Fruit fly (Drosophila melanogaster) whole organism, embryonic: ENCODE data around the gene CG10486.
A peak's percentile ranks its signal among the peaks of the same experiment; 100 is the strongest.

Experiments used
- Ada2b ChIP-seq: fragments of 200-800 bp; sonication (Bioruptor generic); IDR thresholded peaks from 2 replicates; pipeline ENCODE4 v1.3.6; 2022; ENCODE audit warnings: missing biosample characterization, missing genetic modification characterization
- CG10431 ChIP-seq: fragments of 200-800 bp; sonication (Bioruptor generic); optimal IDR thresholded peaks from 3 replicates; lab custom pipeline; 2018; ENCODE audit warnings: missing biosample characterization, mild to moderate bottlenecking, missing genetic modification characterization
- CG11504 ChIP-seq: fragments of 200-800 bp; sonication (Bioruptor generic); optimal IDR thresholded peaks from 3 replicates; lab custom pipeline; 2019; ENCODE audit warnings: missing biosample characterization, mild to moderate bottlenecking, missing genetic modification characterization, moderate library complexity
- CG11560 ChIP-seq: fragments of 200-800 bp; sonication (Bioruptor generic); IDR thresholded peaks from 3 replicates; pipeline ENCODE4 v1.3.6; 2022; ENCODE audit warnings: missing biosample characterization, missing genetic modification characterization
- CG12071 ChIP-seq: fragments of 200-800 bp; sonication (Bioruptor generic); optimal IDR thresholded peaks from 3 replicates; lab custom pipeline; 2018; ENCODE audit warnings: missing biosample characterization, mild to moderate bottlenecking, missing genetic modification characterization
- CG12659 ChIP-seq: fragments of 200-800 bp; sonication (Bioruptor generic); optimal IDR thresholded peaks from 3 replicates; lab custom pipeline; 2017; ENCODE audit warnings: mild to moderate bottlenecking, missing biosample characterization, missing genetic modification reagents, missing genetic modification characterization
- CG14860 ChIP-seq: fragments of 200-800 bp; sonication (Bioruptor generic); IDR thresholded peaks from 3 replicates; pipeline ENCODE4 v1.3.6; 2022; ENCODE audit warnings: missing biosample characterization, missing genetic modification characterization; ENCODE audit not compliant: partially characterized antibody
- CG17829 ChIP-seq: fragments of 200-800 bp; optimal IDR thresholded peaks from 2 replicates; lab custom pipeline; 2019; ENCODE audit warnings: missing biosample characterization, mild to moderate bottlenecking, missing genetic modification characterization, moderate library complexity
- CG17912 ChIP-seq: fragments of 200-800 bp; sonication (Bioruptor generic); optimal IDR thresholded peaks from 2 replicates; lab custom pipeline; 2018; ENCODE audit warnings: missing biosample characterization, mild to moderate bottlenecking, missing genetic modification characterization
- CG18262 ChIP-seq: fragments of 200-800 bp; optimal IDR thresholded peaks from 3 replicates; lab custom pipeline; 2019; ENCODE audit warnings: missing biosample characterization, mild to moderate bottlenecking, missing genetic modification characterization, moderate library complexity
- CG2678 ChIP-seq: fragments of 200-800 bp; sonication (Bioruptor generic); optimal IDR thresholded peaks from 3 replicates; lab custom pipeline; 2019; ENCODE audit warnings: missing biosample characterization, mild to moderate bottlenecking, missing genetic modification characterization, moderate library complexity
- CG31365 ChIP-seq: fragments of 200-800 bp; sonication (Bioruptor generic); optimal IDR thresholded peaks from 2 replicates; lab custom pipeline; 2018; ENCODE audit warnings: missing biosample characterization, mild to moderate bottlenecking, missing genetic modification characterization
- CG3407 ChIP-seq: fragments of 200-800 bp; sonication (Bioruptor generic); optimal IDR thresholded peaks from 2 replicates; lab custom pipeline; 2018; ENCODE audit warnings: missing biosample characterization, mild to moderate bottlenecking, missing genetic modification characterization
- CG34376 ChIP-seq: fragments of 200-800 bp; sonication (Bioruptor generic); optimal IDR thresholded peaks from 2 replicates; lab custom pipeline; 2018; ENCODE audit warnings: missing biosample characterization, mild to moderate bottlenecking, missing genetic modification characterization
- CG4424 ChIP-seq: fragments of 200-800 bp; sonication (Bioruptor generic); optimal IDR thresholded peaks from 3 replicates; lab custom pipeline; 2016; ENCODE audit warnings: missing biosample characterization, missing genetic modification characterization
- CG4854 ChIP-seq: fragments of 200-800 bp; sonication (Bioruptor generic); optimal IDR thresholded peaks from 2 replicates; lab custom pipeline; 2016; ENCODE audit warnings: missing biosample characterization, missing genetic modification characterization, inconsistent platforms
- CG5180 ChIP-seq: fragments of 200-800 bp; sonication (Bioruptor generic); optimal IDR thresholded peaks from 3 replicates; lab custom pipeline; 2017; ENCODE audit warnings: missing biosample characterization, missing genetic modification characterization, mild to moderate bottlenecking, moderate library complexity, missing genetic modification reagents
- CG6272 ChIP-seq: fragments of 200-800 bp; sonication (Bioruptor generic); IDR thresholded peaks from 2 replicates; pipeline ENCODE4 v1.3.6; 2022; ENCODE audit warnings: missing biosample characterization, missing genetic modification characterization
- CG6791 ChIP-seq: fragments of 200-800 bp; sonication (Bioruptor generic); IDR thresholded peaks from 3 replicates; pipeline ENCODE4 v1.3.6; 2022; ENCODE audit warnings: missing biosample characterization, missing genetic modification characterization; ENCODE audit not compliant: partially characterized antibody
- CG7271 ChIP-seq: fragments of 200-800 bp; sonication (Bioruptor generic); optimal IDR thresholded peaks from 2 replicates; lab custom pipeline; 2018; ENCODE audit warnings: missing biosample characterization, mild to moderate bottlenecking, missing genetic modification characterization, moderate library complexity
- CG8944 ChIP-seq: fragments of 200-800 bp; sonication (Bioruptor generic); optimal IDR thresholded peaks from 3 replicates; lab custom pipeline; 2016; ENCODE audit warnings: missing biosample characterization, missing genetic modification characterization
- Camta ChIP-seq: fragments of 200-800 bp; sonication (Bioruptor generic); optimal IDR thresholded peaks from 2 replicates; lab custom pipeline; 2016; ENCODE audit warnings: missing biosample characterization, missing genetic modification characterization
- CrebB ChIP-seq: fragments of 200-800 bp; sonication (Bioruptor generic); optimal IDR thresholded peaks from 3 replicates; lab custom pipeline; 2018; ENCODE audit warnings: missing biosample characterization, mild to moderate bottlenecking, missing genetic modification characterization
- Dbx ChIP-seq: fragments of 200-800 bp; sonication (Bioruptor generic); IDR thresholded peaks from 3 replicates; pipeline ENCODE4 v1.3.6; 2022; ENCODE audit warnings: missing biosample characterization, missing genetic modification characterization
- Dip2 ChIP-seq: fragments of 200-800 bp; sonication (Bioruptor generic); IDR thresholded peaks from 2 replicates; pipeline ENCODE4 v1.3.6; 2022; ENCODE audit warnings: missing biosample characterization, missing genetic modification characterization
- Dip3 ChIP-seq: fragments of 200-800 bp; sonication (Bioruptor generic); optimal IDR thresholded peaks from 3 replicates; lab custom pipeline; 2016; ENCODE audit warnings: missing biosample characterization, missing genetic modification characterization
- Ets97D ChIP-seq: fragments of 200-800 bp; sonication (Bioruptor generic); optimal IDR thresholded peaks from 3 replicates; lab custom pipeline; 2016; ENCODE audit warnings: missing biosample characterization, missing genetic modification characterization
- HHEX ChIP-seq: fragments of 200-800 bp; sonication (Bioruptor generic); optimal IDR thresholded peaks from 3 replicates; lab custom pipeline; 2017; ENCODE audit warnings: missing biosample characterization, mild to moderate bottlenecking, missing genetic modification characterization, missing genetic modification reagents
- MBD-R2 ChIP-seq: fragments of 200-800 bp; sonication (Bioruptor generic); IDR thresholded peaks from 2 replicates; pipeline ENCODE4 v1.3.6; 2022; ENCODE audit warnings: missing biosample characterization, missing genetic modification characterization
- NC2β ChIP-seq: fragments of 200-800 bp; sonication (Bioruptor generic); optimal IDR thresholded peaks from 2 replicates; lab custom pipeline; 2016; ENCODE audit warnings: missing biosample characterization, missing genetic modification characterization
- Pdp1 ChIP-seq, 2 experiments: fragments of 200-800 bp; sonication (Bioruptor generic); optimal IDR thresholded peaks; 3 replicates each; lab custom pipeline; 2016; ENCODE audit warnings: missing biosample characterization in 2 of 2, missing genetic modification characterization in 2 of 2, mild to moderate bottlenecking in 1 of 2, moderate library complexity in 1 of 2
- caup ChIP-seq: fragments of 200-800 bp; sonication (Bioruptor generic); optimal IDR thresholded peaks from 3 replicates; lab custom pipeline; 2017; ENCODE audit warnings: missing biosample characterization, mild to moderate bottlenecking, missing genetic modification characterization, moderate library complexity; ENCODE audit not compliant: severe bottlenecking
- dm ChIP-seq: fragments of 200-800 bp; sonication (Bioruptor generic); optimal IDR thresholded peaks from 3 replicates; lab custom pipeline; 2016; ENCODE audit warnings: missing biosample characterization, missing genetic modification characterization
- gcm ChIP-seq: fragments of 200-800 bp; sonication (Bioruptor generic); optimal IDR thresholded peaks from 2 replicates; lab custom pipeline; 2019; ENCODE audit warnings: missing biosample characterization, mild to moderate bottlenecking, missing genetic modification characterization, moderate library complexity
- klu ChIP-seq: fragments of 200-800 bp; sonication (Bioruptor generic); IDR thresholded peaks from 2 replicates; pipeline ENCODE4 v1.3.6; 2022; ENCODE audit warnings: missing biosample characterization, missing genetic modification characterization
- lab ChIP-seq: fragments of 200-800 bp; sonication (Bioruptor generic); optimal IDR thresholded peaks from 3 replicates; lab custom pipeline; 2017; ENCODE audit warnings: missing biosample characterization, missing genetic modification characterization, mild to moderate bottlenecking, moderate library complexity, missing genetic modification reagents
- lov ChIP-seq, 2 experiments: fragments of 200-800 bp in 1 of 2; fragments of >200 bp in 1 of 2; sonication (Bioruptor generic) in 1 of 2; IDR thresholded peaks in 1 of 2; optimal IDR thresholded peaks in 1 of 2; 2 replicates in 1 of 2; 3 replicates in 1 of 2; pipeline versions ENCODE4 v1.3.6 to Lab custom; 2017 to 2022; ENCODE audit warnings: missing biosample characterization in 1 of 2, missing genetic modification characterization in 1 of 2
- nerfin-1 ChIP-seq: fragments of 200-800 bp; sonication (Bioruptor generic); optimal IDR thresholded peaks from 3 replicates; lab custom pipeline; 2019; ENCODE audit warnings: missing biosample characterization, mild to moderate bottlenecking, missing genetic modification characterization, moderate library complexity
- pan ChIP-seq, 4 experiments: fragments of >200 bp in 3 of 4; fragments of 200-800 bp in 1 of 4; sonication (Bioruptor generic) in 1 of 4; optimal IDR thresholded peaks in 3 of 4; IDR thresholded peaks in 1 of 4; 2 replicates each; pipeline versions ENCODE4 v1.3.6 to Lab custom; 2017 to 2022; ENCODE audit warnings: missing biosample characterization in 2 of 4, missing genetic modification characterization in 2 of 4, mixed read lengths in 1 of 4
- pfk ChIP-seq: fragments of 200-800 bp; sonication (Bioruptor generic); optimal IDR thresholded peaks from 2 replicates; lab custom pipeline; 2018; ENCODE audit warnings: missing biosample characterization, mild to moderate bottlenecking, missing genetic modification characterization, moderate library complexity
- pita ChIP-seq: fragments of 200-800 bp; sonication (Bioruptor generic); optimal IDR thresholded peaks from 2 replicates; lab custom pipeline; 2017; ENCODE audit warnings: missing biosample characterization, mild to moderate bottlenecking, missing genetic modification characterization
- sens-2 ChIP-seq: fragments of 200-800 bp; sonication (Bioruptor generic); IDR thresholded peaks from 2 replicates; pipeline ENCODE4 v1.3.6; 2022; ENCODE audit warnings: missing biosample characterization, missing genetic modification characterization
- sima ChIP-seq: fragments of 200-800 bp; sonication (Bioruptor generic); optimal IDR thresholded peaks from 2 replicates; lab custom pipeline; 2016; ENCODE audit warnings: missing biosample characterization, missing genetic modification characterization
- tgo ChIP-seq: fragments of 200-800 bp; sonication (Bioruptor generic); IDR thresholded peaks from 3 replicates; pipeline ENCODE4 v1.3.6; 2022; ENCODE audit warnings: missing biosample characterization, missing genetic modification characterization
- unpg ChIP-seq: fragments of 200-800 bp; sonication (Bioruptor generic); optimal IDR thresholded peaks from 3 replicates; lab custom pipeline; 2018; ENCODE audit warnings: missing biosample characterization, mild to moderate bottlenecking, missing genetic modification characterization, moderate library complexity
- vnd ChIP-seq: fragments of 200-800 bp; sonication (Bioruptor generic); IDR thresholded peaks from 3 replicates; pipeline ENCODE4 v1.3.6; 2022; ENCODE audit warnings: missing biosample characterization, missing genetic modification characterization; ENCODE audit not compliant: partially characterized antibody
- zfh2 ChIP-seq: fragments of 200-800 bp; sonication (Bioruptor generic); optimal IDR thresholded peaks from 2 replicates; lab custom pipeline; 2016; ENCODE audit warnings: missing biosample characterization, missing genetic modification characterization

Gene CG10486

DNA sequence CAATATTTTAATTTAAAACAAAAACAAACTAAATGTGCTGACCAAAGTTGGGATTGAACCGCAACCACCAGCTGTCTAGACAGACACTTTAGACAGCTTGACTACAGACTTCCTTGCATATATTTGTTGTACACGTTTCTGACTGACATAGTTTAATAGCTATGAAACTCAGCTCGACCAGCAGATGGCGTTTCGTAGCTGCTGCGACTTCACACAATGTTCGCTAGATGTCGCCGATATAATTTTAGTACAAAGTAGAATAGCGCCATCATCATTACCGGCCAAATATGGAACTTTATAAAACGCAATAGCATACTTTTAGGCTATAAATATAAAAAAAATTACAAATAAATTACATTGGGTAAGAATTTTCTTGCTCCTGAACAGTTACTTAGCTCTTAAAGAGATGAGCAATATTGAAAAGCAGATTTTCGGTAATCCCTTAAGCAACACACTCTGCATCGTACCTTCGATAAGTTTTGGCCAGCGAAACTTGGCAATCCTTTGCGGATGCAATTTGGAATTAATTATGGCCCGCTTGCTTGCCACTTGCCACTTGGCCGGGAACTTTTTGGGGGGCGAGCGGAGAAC is 36.8 kb downstream of the CG10486 start (continued):
- TF ChIP-seq CG6272 (GFP tag; lab: Robert Waterston, UW) (peak; percentile 56), CG4424 (GFP tag; lab: Kevin White, UChicago) (peak; percentile 74), CG14860 (GFP tag; lab: Robert Waterston, UW) (no peak), Dip3 (GFP tag; lab: Kevin White, UChicago) (peak; percentile 50), sens-2 (0 out of 2 replicates have a peak, but pooled peaks have one; percentile 8), pfk (GFP tag; lab: Kevin White, UChicago) (peak; percentile 23), pita (peak; percentile 59), CG31365 (peak; percentile 87), Pdp1 (GFP tag; optimal IDR thresholded peaks at IDR 0.05; lab: Kevin White, UChicago) (peak in 1 of 2 experiments; percentile 28), CG34376 (GFP tag; lab: Kevin White, UChicago) (peak; percentile 2), pan (optimal IDR thresholded peaks at IDR 0.05; lab: Kevin White, UChicago) (no peak), pan (GFP tag; optimal IDR thresholded peaks at IDR 0.05 in 1 of 2, IDR thresholded peaks at IDR 0.05 in 1 of 2) (peak in 1 of 2 experiments; percentile 75), klu (GFP tag; lab: Robert Waterston, UW) (peak; percentile 31; the same call in 1 of the 2 replicates), sima (GFP tag; lab: Kevin White, UChicago) (peak; percentile 28), CG6791 (GFP tag; lab: Robert Waterston, UW) (peak; percentile 87), dm (no peak), Dbx (GFP tag; lab: Robert Waterston, UW) (peak; percentile 86), HHEX (GFP tag; lab: Kevin White, UChicago) (peak; percentile 16), Ets97D (GFP tag; lab: Kevin White, UChicago) (peak; percentile 12), Dip2 (GFP tag; lab: Robert Waterston, UW) (peak; percentile 99), Camta (GFP tag; lab: Kevin White, UChicago) (peak; percentile 79), Ada2b (GFP tag; lab: Robert Waterston, UW) (no peak), lab (GFP tag; lab: Kevin White, UChicago) (peak; percentile 72), CrebB (tag; lab: Kevin White, UChicago) (no peak), caup (GFP tag; lab: Kevin White, UChicago) (peak; percentile 54), CG10431 (GFP tag; lab: Kevin White, UChicago) (no peak), CG17912 (GFP tag; lab: Kevin White, UChicago) (peak; percentile 49), CG11504 (tag; lab: Kevin White, UChicago) (peak; percentile 87), CG12071 (GFP tag; lab: Kevin White, UChicago) (peak; percentile 33), MBD-R2 (GFP tag; lab: Robert Waterston, UW) (peak; percentile 33; the same call in 1 of the 2 replicates), vnd (GFP tag; lab: Robert Waterston, UW) (no peak), tgo (GFP tag; lab: Robert Waterston, UW) (peak; percentile 69), nerfin-1 (tag; lab: Kevin White, UChicago) (peak; percentile 33), CG18262 (tag; lab: Kevin White, UChicago) (peak; percentile 51), unpg (GFP tag; lab: Kevin White, UChicago) (peak; percentile 54), lov (optimal IDR thresholded peaks at IDR 0.05; lab: Kevin White, UChicago) (no peak), lov (GFP tag; IDR thresholded peaks at IDR 0.05; lab: Robert Waterston, UW) (peak; percentile 70; the same call in 1 of the 3 replicates), CG17829 (tag; lab: Kevin White, UChicago) (peak; percentile 83), gcm (peak; percentile 11), CG12659 (GFP tag; lab: Kevin White, UChicago) (peak; percentile 47), CG5180 (GFP tag; lab: Kevin White, UChicago) (peak; percentile 32), NC2β (GFP tag; lab: Kevin White, UChicago) (peak; percentile 60), CG4854 (GFP tag; lab: Kevin White, UChicago) (peak; percentile 60), CG3407 (GFP tag; lab: Kevin White, UChicago) (no peak), CG8944 (GFP tag; lab: Kevin White, UChicago) (peak; percentile 54), zfh2 (GFP tag; lab: Kevin White, UChicago) (peak; percentile 26), CG11560 (tag; lab: Robert Waterston, UW) (peak; percentile 69; the same call in 2 of the 3 replicates), CG2678 (no peak), CG7271 (no peak)
